Worm (Caenorhabditis elegans) whole organism, L3 larva: ENCODE measurements around the gene clec-186.

Experiments
- ceh-82 ChIP-seq: fragments of 150-350 bp; optimal IDR thresholded peaks from 2 replicates; lab custom pipeline; 2014; ENCODE audit warnings: missing biosample characterization, missing genetic modification characterization
- elt-2 ChIP-seq: sonication (generic microtip); optimal IDR thresholded peaks from 2 replicates; lab custom pipeline; 2016; ENCODE audit warnings: missing genetic modification reagents, mild to moderate bottlenecking, missing genetic modification characterization, missing compliant biosample characterization
- nhr-23 ChIP-seq: fragments of 150-350 bp; optimal IDR thresholded peaks from 2 replicates; lab custom pipeline; 2014; ENCODE audit warnings: missing biosample characterization, missing genetic modification reagents, missing genetic modification characterization
- nhr-77 ChIP-seq: fragments of 150-350 bp; optimal IDR thresholded peaks from 2 replicates; lab custom pipeline; 2014; ENCODE audit warnings: missing biosample characterization, missing genetic modification characterization
- pqm-1 ChIP-seq: fragments of 150-350 bp; optimal IDR thresholded peaks from 2 replicates; lab custom pipeline; 2017; ENCODE audit warnings: missing biosample characterization, missing genetic modification characterization, inconsistent platforms
- skn-1 ChIP-seq: fragments of 150-350 bp; optimal IDR thresholded peaks from 2 replicates; lab custom pipeline; 2014; ENCODE audit warnings: missing biosample characterization, missing genetic modification characterization
- unc-39 ChIP-seq: sonication (generic microtip); optimal IDR thresholded peaks from 4 replicates; lab custom pipeline; 2017; ENCODE audit warnings: missing biosample characterization, missing genetic modification characterization
- ztf-11 ChIP-seq: fragments of 150-350 bp; optimal IDR thresholded peaks from 2 replicates; lab custom pipeline; 2014; ENCODE audit warnings: missing biosample characterization, missing genetic modification characterization

- no peak for TF ChIP-seq skn-1 (tag; lab: Kevin White, UChicago)
- TF ChIP-seq nhr-77 (tag; lab: Kevin White, UChicago) = no peak
- no peak for TF ChIP-seq ztf-11
- no peak for TF ChIP-seq nhr-23 (tag; lab: Kevin White, UChicago)
- TF ChIP-seq pqm-1 (tag; lab: Kevin White, UChicago) = peak; percentile 95
- TF ChIP-seq ceh-82 = no peak
- no peak for TF ChIP-seq unc-39 (tag; lab: Kevin White, UChicago)
- peak; percentile 85 for TF ChIP-seq elt-2 (tag; lab: Kevin White, UChicago)
Measured at ce11 chrIV:12879557-12879956, 13.6 kb downstream of the clec-186 start, which contains the start of gene ZK896.5.
